Fruit fly (Drosophila melanogaster) whole organism, embryonic: ENCODE measurements around the gene Kdm3.

Source experiments
- Atf-2 ChIP-seq: fragments of 200-800 bp; sonication (Bioruptor generic); optimal IDR thresholded peaks from 2 replicates; lab custom pipeline; 2016; ENCODE audit warnings: missing biosample characterization, missing genetic modification characterization
- CG10209 ChIP-seq: fragments of 200-800 bp; sonication (Bioruptor generic); optimal IDR thresholded peaks from 3 replicates; lab custom pipeline; 2017; ENCODE audit warnings: missing biosample characterization, mild to moderate bottlenecking, missing genetic modification characterization, missing genetic modification reagents
- CG1024 ChIP-seq: fragments of 200-800 bp; sonication (Bioruptor generic); IDR thresholded peaks from 2 replicates; pipeline ENCODE4 v1.3.6; 2022; ENCODE audit warnings: missing biosample characterization, missing genetic modification characterization
- CG11456 ChIP-seq: fragments of 200-800 bp; sonication (Bioruptor generic); IDR thresholded peaks from 3 replicates; pipeline ENCODE4 v1.3.6; 2022; ENCODE audit warnings: missing biosample characterization, missing genetic modification characterization
- CG11695 ChIP-seq: fragments of 200-800 bp; sonication (Bioruptor generic); IDR thresholded peaks from 3 replicates; pipeline ENCODE4 v1.3.6; 2022; ENCODE audit warnings: missing biosample characterization, missing genetic modification characterization
- CG11696 ChIP-seq: fragments of 200-800 bp; sonication (Bioruptor generic); IDR thresholded peaks from 2 replicates; pipeline ENCODE4 v1.3.6; 2022; ENCODE audit warnings: missing biosample characterization, missing genetic modification characterization
- CG14710 ChIP-seq: fragments of 200-800 bp; sonication (Bioruptor generic); optimal IDR thresholded peaks from 3 replicates; lab custom pipeline; 2019; ENCODE audit warnings: missing biosample characterization, mild to moderate bottlenecking, missing genetic modification characterization, moderate library complexity
- CG15269 ChIP-seq: fragments of 200-800 bp; sonication (Bioruptor generic); optimal IDR thresholded peaks from 2 replicates; lab custom pipeline; 2018; ENCODE audit warnings: missing biosample characterization, mild to moderate bottlenecking, missing genetic modification characterization, moderate library complexity
- CG30431 ChIP-seq: fragments of 200-800 bp; sonication (Bioruptor generic); optimal IDR thresholded peaks from 2 replicates; lab custom pipeline; 2017; ENCODE audit warnings: missing biosample characterization, missing genetic modification characterization
- CG31388 ChIP-seq: fragments of 200-800 bp; sonication (Bioruptor generic); optimal IDR thresholded peaks from 2 replicates; lab custom pipeline; 2016; ENCODE audit warnings: missing biosample characterization, missing genetic modification characterization
- CG32767 ChIP-seq: fragments of 200-800 bp; sonication (Bioruptor generic); IDR thresholded peaks from 2 replicates; pipeline ENCODE4 v1.3.6; 2022; ENCODE audit warnings: missing biosample characterization, missing genetic modification characterization
- CG33213 ChIP-seq: fragments of 200-800 bp; sonication (Bioruptor generic); optimal IDR thresholded peaks from 3 replicates; lab custom pipeline; 2016; ENCODE audit warnings: missing biosample characterization, missing genetic modification characterization
- CG4404 ChIP-seq: fragments of 200-800 bp; sonication (Bioruptor generic); IDR thresholded peaks from 2 replicates; pipeline ENCODE4 v1.3.6; 2022; ENCODE audit warnings: missing biosample characterization, missing genetic modification characterization
- CG6175 ChIP-seq: fragments of 200-800 bp; sonication (Bioruptor generic); IDR thresholded peaks from 3 replicates; pipeline ENCODE4 v1.3.6; 2022; ENCODE audit warnings: missing biosample characterization, missing genetic modification characterization
- CG6254 ChIP-seq: fragments of 200-800 bp; sonication (Bioruptor generic); optimal IDR thresholded peaks from 3 replicates; lab custom pipeline; 2017; ENCODE audit warnings: mild to moderate bottlenecking, missing biosample characterization, missing genetic modification reagents, missing genetic modification characterization
- CG6854 ChIP-seq: fragments of 200-800 bp; sonication (Bioruptor generic); optimal IDR thresholded peaks from 3 replicates; lab custom pipeline; 2017; ENCODE audit warnings: missing biosample characterization, mild to moderate bottlenecking, missing genetic modification characterization
- CG7271 ChIP-seq: fragments of 200-800 bp; sonication (Bioruptor generic); optimal IDR thresholded peaks from 2 replicates; lab custom pipeline; 2018; ENCODE audit warnings: missing biosample characterization, mild to moderate bottlenecking, missing genetic modification characterization, moderate library complexity
- CG7357 ChIP-seq: fragments of 200-800 bp; sonication (Bioruptor generic); IDR thresholded peaks from 3 replicates; pipeline ENCODE4 v1.3.6; 2022; ENCODE audit warnings: missing biosample characterization, missing genetic modification characterization
- CG7556 ChIP-seq: fragments of 200-800 bp; sonication (Bioruptor generic); optimal IDR thresholded peaks from 2 replicates; lab custom pipeline; 2017; ENCODE audit warnings: missing biosample characterization, mild to moderate bottlenecking, missing genetic modification characterization
- CG8359 ChIP-seq: fragments of 200-800 bp; sonication (Bioruptor generic); optimal IDR thresholded peaks from 2 replicates; lab custom pipeline; 2017; ENCODE audit warnings: missing biosample characterization, mild to moderate bottlenecking, missing genetic modification characterization, borderline replicate concordance
- CG9437 ChIP-seq: fragments of 200-800 bp; sonication (Bioruptor generic); optimal IDR thresholded peaks from 2 replicates; lab custom pipeline; 2018; ENCODE audit warnings: missing biosample characterization, mild to moderate bottlenecking, missing genetic modification characterization
- D ChIP-seq, 2 experiments: fragments of 200-800 bp in 1 of 2; fragments of >200 bp in 1 of 2; sonication (Bioruptor generic) in 1 of 2; optimal IDR thresholded peaks; 2 replicates in 1 of 2; 3 replicates in 1 of 2; lab custom pipeline; 2017; ENCODE audit warnings: mild to moderate bottlenecking in 1 of 2, missing biosample characterization in 1 of 2, missing genetic modification characterization in 1 of 2, missing genetic modification reagents in 1 of 2
- Ets97D ChIP-seq: fragments of 200-800 bp; sonication (Bioruptor generic); optimal IDR thresholded peaks from 3 replicates; lab custom pipeline; 2016; ENCODE audit warnings: missing biosample characterization, missing genetic modification characterization
- HmgZ ChIP-seq: fragments of 200-800 bp; sonication (Bioruptor generic); optimal IDR thresholded peaks from 2 replicates; lab custom pipeline; 2018; ENCODE audit warnings: missing biosample characterization, mild to moderate bottlenecking, missing genetic modification characterization
- Hmr ChIP-seq: fragments of 200-800 bp; sonication (Bioruptor generic); optimal IDR thresholded peaks from 3 replicates; lab custom pipeline; 2017; ENCODE audit warnings: mild to moderate bottlenecking, missing biosample characterization, missing genetic modification reagents, missing genetic modification characterization
- Myb ChIP-seq: fragments of 200-800 bp; sonication (Bioruptor generic); optimal IDR thresholded peaks from 2 replicates; lab custom pipeline; 2016; ENCODE audit warnings: missing biosample characterization, missing genetic modification characterization
- NC2α ChIP-seq: fragments of 200-800 bp; sonication (Bioruptor generic); optimal IDR thresholded peaks from 2 replicates; lab custom pipeline; 2016; ENCODE audit warnings: missing biosample characterization, missing genetic modification characterization
- Nf-YC ChIP-seq: fragments of 200-800 bp; optimal IDR thresholded peaks from 3 replicates; lab custom pipeline; 2019; ENCODE audit warnings: missing biosample characterization, mild to moderate bottlenecking, missing genetic modification characterization, moderate library complexity
- Opbp ChIP-seq: fragments of 200-800 bp; sonication (Bioruptor generic); IDR thresholded peaks from 3 replicates; pipeline ENCODE4 v1.3.6; 2022; ENCODE audit warnings: missing biosample characterization, missing genetic modification characterization; ENCODE audit not compliant: partially characterized antibody
- Side ChIP-seq: fragments of 200-800 bp; sonication (Bioruptor generic); optimal IDR thresholded peaks from 2 replicates; lab custom pipeline; 2016; ENCODE audit warnings: missing biosample characterization, missing genetic modification characterization
- Sry-β ChIP-seq: fragments of 200-800 bp; sonication (Bioruptor generic); optimal IDR thresholded peaks from 2 replicates; lab custom pipeline; 2018; ENCODE audit warnings: missing biosample characterization, mild to moderate bottlenecking, missing genetic modification characterization, moderate library complexity
- Taf1 ChIP-seq: fragments of 200-800 bp; sonication (Bioruptor generic); IDR thresholded peaks from 2 replicates; pipeline ENCODE4 v1.3.6; 2022; ENCODE audit warnings: missing biosample characterization, missing genetic modification characterization
- Xrp1 ChIP-seq: fragments of 200-800 bp; sonication (Bioruptor generic); IDR thresholded peaks from 2 replicates; pipeline ENCODE4 v1.3.6; 2022; ENCODE audit warnings: missing biosample characterization, missing genetic modification characterization
- btn ChIP-seq: fragments of 200-800 bp; sonication (Bioruptor generic); optimal IDR thresholded peaks from 2 replicates; lab custom pipeline; 2016; ENCODE audit warnings: missing biosample characterization, missing genetic modification characterization
- cad ChIP-seq: fragments of >200 bp; optimal IDR thresholded peaks from 2 replicates; lab custom pipeline; 2017; ENCODE audit warnings: missing biosample characterization, missing genetic modification characterization
- chn ChIP-seq: fragments of 200-800 bp; sonication (Bioruptor generic); optimal IDR thresholded peaks from 2 replicates; lab custom pipeline; 2016; ENCODE audit warnings: missing biosample characterization, missing genetic modification characterization
- dmrt99B ChIP-seq: fragments of 200-800 bp; sonication (Bioruptor generic); optimal IDR thresholded peaks from 2 replicates; lab custom pipeline; 2018; ENCODE audit warnings: missing biosample characterization, mild to moderate bottlenecking, missing genetic modification characterization, moderate library complexity
- exex ChIP-seq: fragments of 200-800 bp; sonication (Bioruptor generic); optimal IDR thresholded peaks from 4 replicates; lab custom pipeline; 2018; ENCODE audit warnings: missing biosample characterization, mild to moderate bottlenecking, missing genetic modification characterization, moderate library complexity
- fru ChIP-seq: fragments of >200 bp; optimal IDR thresholded peaks from 2 replicates; lab custom pipeline; 2017
- gfzf ChIP-seq: fragments of 200-800 bp; sonication (Bioruptor generic); optimal IDR thresholded peaks from 2 replicates; lab custom pipeline; 2016; ENCODE audit warnings: missing biosample characterization, mild to moderate bottlenecking, missing genetic modification characterization, moderate library complexity
- grn ChIP-seq: fragments of 200-800 bp; sonication (Bioruptor generic); optimal IDR thresholded peaks from 3 replicates; lab custom pipeline; 2017; ENCODE audit warnings: missing biosample characterization, missing genetic modification characterization
- jing ChIP-seq: fragments of 200-800 bp; sonication (Bioruptor generic); optimal IDR thresholded peaks from 2 replicates; lab custom pipeline; 2018; ENCODE audit warnings: missing biosample characterization, mild to moderate bottlenecking, missing genetic modification characterization
- mirr ChIP-seq: fragments of 200-800 bp; sonication (Bioruptor generic); optimal IDR thresholded peaks from 3 replicates; lab custom pipeline; 2018; ENCODE audit warnings: missing biosample characterization, mild to moderate bottlenecking, missing genetic modification characterization
- mld ChIP-seq: fragments of 200-800 bp; sonication (Bioruptor generic); IDR thresholded peaks from 3 replicates; pipeline ENCODE4 v1.3.6; 2022; ENCODE audit warnings: missing biosample characterization, missing genetic modification characterization; ENCODE audit not compliant: partially characterized antibody
- nmo ChIP-seq: fragments of 200-800 bp; sonication (Bioruptor generic); optimal IDR thresholded peaks from 2 replicates; lab custom pipeline; 2018; ENCODE audit warnings: missing biosample characterization, mild to moderate bottlenecking, missing genetic modification characterization, moderate library complexity
- odd ChIP-seq: fragments of 200-800 bp; sonication (Bioruptor generic); optimal IDR thresholded peaks from 2 replicates; lab custom pipeline; 2017; ENCODE audit warnings: missing biosample characterization, mild to moderate bottlenecking, missing genetic modification characterization
- otp ChIP-seq: fragments of 200-800 bp; sonication (Bioruptor generic); IDR thresholded peaks from 3 replicates; pipeline ENCODE4, ENCODE4 v1.3.6; 2022; ENCODE audit warnings: missing biosample characterization, missing genetic modification characterization
- pnt ChIP-seq: fragments of 200-800 bp; sonication (Bioruptor generic); optimal IDR thresholded peaks from 3 replicates; lab custom pipeline; 2016; ENCODE audit warnings: missing biosample characterization, missing genetic modification characterization
- scrt ChIP-seq: fragments of 200-800 bp; sonication (Bioruptor generic); optimal IDR thresholded peaks from 2 replicates; lab custom pipeline; 2018; ENCODE audit warnings: missing biosample characterization, mild to moderate bottlenecking, missing genetic modification characterization, moderate library complexity
- sens ChIP-seq: fragments of 200-800 bp; sonication (Bioruptor generic); peaks from one replicate; lab custom pipeline; 2016; ENCODE audit warnings: missing biosample characterization, missing genetic modification characterization
- tup ChIP-seq: fragments of 200-800 bp; sonication (Bioruptor generic); optimal IDR thresholded peaks from 2 replicates; lab custom pipeline; 2016; ENCODE audit warnings: missing biosample characterization, mild to moderate bottlenecking, missing genetic modification characterization, moderate library complexity

Kdm3 gene

DNA sequence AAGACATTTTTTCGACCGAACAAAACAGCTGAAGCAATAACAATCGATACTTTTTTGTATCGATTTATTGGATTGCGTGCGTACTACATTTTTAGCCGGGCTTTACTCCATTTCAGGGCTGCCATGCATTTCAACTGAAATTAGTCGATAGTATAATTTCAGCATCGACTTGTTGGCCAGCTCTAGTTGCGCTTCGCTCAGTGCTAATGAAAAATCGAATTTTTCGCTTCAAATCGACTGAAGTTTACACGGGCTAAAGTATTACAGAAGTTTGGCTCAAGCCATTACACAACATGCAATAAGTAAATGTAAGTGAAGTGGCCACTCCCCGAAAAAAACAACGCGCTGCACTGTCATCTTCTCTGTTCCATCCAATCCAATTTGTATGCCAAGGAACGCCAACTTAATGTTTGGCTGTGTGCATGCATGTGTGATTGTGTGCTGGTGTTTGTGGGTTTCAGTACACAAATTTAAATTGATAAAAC lies at the start of gene Kdm3, which contains the start of the genes mRpL47 and CG8176 (continued):
- TF ChIP-seq Opbp (GFP tag; lab: Robert Waterston, UW) (no peak), nmo (GFP tag; lab: Kevin White, UChicago) (peak; percentile 87), grn (GFP tag; lab: Kevin White, UChicago) (no peak), Ets97D (peak; percentile 94), btn (GFP tag; lab: Kevin White, UChicago) (no peak), chn (peak; percentile 75), HmgZ (tag; lab: Kevin White, UChicago) (peak; percentile 95), CG1024 (GFP tag; lab: Robert Waterston, UW) (no peak), CG14710 (tag; lab: Kevin White, UChicago) (peak; percentile 86), CG11696 (GFP tag; lab: Robert Waterston, UW) (no peak), mld (GFP tag; lab: Robert Waterston, UW) (no peak), fru (lab: Kevin White, UChicago) (no peak), CG10209 (GFP tag; lab: Kevin White, UChicago) (peak; percentile 15), Taf1 (GFP tag; lab: Robert Waterston, UW) (no peak), CG7556 (no peak), scrt (GFP tag; lab: Kevin White, UChicago) (peak; percentile 42), Atf-2 (GFP tag; lab: Kevin White, UChicago) (peak; percentile 61), CG4404 (GFP tag; lab: Robert Waterston, UW) (no peak), CG32767 (GFP tag; lab: Robert Waterston, UW) (no peak), gfzf (peak; percentile 67), CG6854 (GFP tag; lab: Kevin White, UChicago) (no peak), odd (no peak), Hmr (GFP tag; lab: Kevin White, UChicago) (peak; percentile 86), NC2α (GFP tag; lab: Kevin White, UChicago) (peak; percentile 32), D (optimal IDR thresholded peaks at IDR 0.05; lab: Kevin White, UChicago) (no peak), D (GFP tag; optimal IDR thresholded peaks at IDR 0.05; lab: Kevin White, UChicago) (no peak), Sry-β (no peak), CG9437 (GFP tag; lab: Kevin White, UChicago) (no peak), exex (peak; percentile 56), CG7357 (GFP tag; lab: Robert Waterston, UW) (no peak), CG31388 (GFP tag; lab: Kevin White, UChicago) (no peak), CG11456 (GFP tag; lab: Robert Waterston, UW) (no peak), otp (GFP tag; lab: Robert Waterston, UW) (no peak), cad (GFP tag; lab: Kevin White, UChicago) (no peak), pnt (peak; percentile 76), CG30431 (peak; percentile 19), sens (GFP tag; lab: Kevin White, UChicago) (peak; percentile 93), jing (no peak), CG15269 (tag; lab: Kevin White, UChicago) (no peak), tup (GFP tag; lab: Kevin White, UChicago) (no peak), CG11695 (GFP tag; lab: Robert Waterston, UW) (no peak), dmrt99B (no peak), Nf-YC (tag; lab: Kevin White, UChicago) (peak; percentile 61), Xrp1 (no peak), mirr (GFP tag; lab: Kevin White, UChicago) (peak; percentile 55), CG33213 (GFP tag; lab: Kevin White, UChicago) (peak; percentile 87), CG6175 (GFP tag; lab: Robert Waterston, UW) (no peak), Myb (GFP tag; lab: Kevin White, UChicago) (peak; percentile 85), CG7271 (tag; lab: Kevin White, UChicago) (no peak), CG8359 (no peak), Side (GFP tag; lab: Kevin White, UChicago) (peak; percentile 74), CG6254 (no peak)
